Fruit fly (Drosophila melanogaster) Kc167 (cell line): ENCODE measurements around the gene CG2924.

Experiments used
- Myc ChIP-seq: fragments of >200 bp; optimal IDR thresholded peaks from 2 replicates; lab custom pipeline; 2017; ENCODE audit warnings: missing external identifiers
- Sin3A ChIP-seq: fragments of >200 bp; optimal IDR thresholded peaks from 2 replicates; lab custom pipeline; 2018; ENCODE audit warnings: missing external identifiers
- h ChIP-seq: fragments of >200 bp; optimal IDR thresholded peaks from 3 replicates; lab custom pipeline; 2018; ENCODE audit warnings: missing external identifiers
- insv ChIP-seq: fragments of >200 bp; optimal IDR thresholded peaks from 3 replicates; lab custom pipeline; 2018; ENCODE audit warnings: missing external identifiers
- psq ChIP-seq: fragments of >200 bp; optimal IDR thresholded peaks from 2 replicates; lab custom pipeline; 2017; ENCODE audit warnings: missing external identifiers
- ttk ChIP-seq: sonication (Bioruptor generic); optimal IDR thresholded peaks from 2 replicates; lab custom pipeline; 2017; ENCODE audit warnings: missing external identifiers

Gene CG2924

DNA sequence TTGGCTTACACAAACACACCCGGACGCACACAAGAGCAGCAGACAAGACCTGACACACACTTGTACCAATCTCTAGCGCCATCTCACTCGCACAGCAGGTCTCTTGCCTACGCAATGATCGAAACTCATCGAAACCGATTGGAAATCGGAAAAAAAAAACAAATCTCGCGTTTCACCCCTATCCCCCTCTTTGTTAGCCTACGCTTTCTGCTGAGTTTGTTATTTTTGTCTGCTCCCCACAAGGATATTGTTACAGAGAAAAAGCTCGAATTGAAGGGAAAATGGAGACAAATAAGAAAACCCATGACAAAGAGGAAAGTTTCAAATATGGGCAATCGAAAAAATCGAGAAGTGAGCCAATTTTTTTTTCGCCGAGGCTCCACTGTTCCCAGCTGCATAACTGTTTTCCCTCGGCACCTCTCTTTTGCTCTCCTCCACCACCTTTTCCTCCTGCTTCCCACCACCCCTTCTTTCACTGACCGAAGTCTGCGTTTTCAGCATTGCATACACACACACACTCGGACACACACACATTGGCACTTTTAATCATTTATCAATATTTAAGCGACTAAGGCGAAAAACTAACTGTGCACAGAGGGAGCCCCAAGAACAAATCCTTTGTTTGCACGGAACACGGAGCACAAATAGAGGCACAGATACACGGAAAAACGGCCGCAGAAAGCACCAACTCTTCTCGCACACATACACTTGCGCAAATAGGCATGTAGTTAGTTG lies 572 bp downstream of the CG2924 start:
- no peak for TF ChIP-seq Myc
- TF ChIP-seq ttk (lab: Kevin White, UChicago) = no peak
- no peak for TF ChIP-seq Sin3A (lab: Kevin White, UChicago)
- no peak for TF ChIP-seq psq (lab: Kevin White, UChicago)
- no peak for TF ChIP-seq insv
- TF ChIP-seq h = no peak

dm6 chrX:2262511-2262910 lies 8.1 kb downstream of the CG2924 start, which contains the start of the genes temp and CG3071:
Gene temp (minus strand): TSS chrX:2262515.
Gene CG3071 (plus strand): TSS chrX:2262837.
- TF ChIP-seq Sin3A (lab: Kevin White, UChicago) = no peak
- TF ChIP-seq Myc = no peak
- TF ChIP-seq psq (lab: Kevin White, UChicago) = no peak
- TF ChIP-seq h = no peak
- no peak for TF ChIP-seq ttk (lab: Kevin White, UChicago)
- TF ChIP-seq insv = no peak

DNA sequence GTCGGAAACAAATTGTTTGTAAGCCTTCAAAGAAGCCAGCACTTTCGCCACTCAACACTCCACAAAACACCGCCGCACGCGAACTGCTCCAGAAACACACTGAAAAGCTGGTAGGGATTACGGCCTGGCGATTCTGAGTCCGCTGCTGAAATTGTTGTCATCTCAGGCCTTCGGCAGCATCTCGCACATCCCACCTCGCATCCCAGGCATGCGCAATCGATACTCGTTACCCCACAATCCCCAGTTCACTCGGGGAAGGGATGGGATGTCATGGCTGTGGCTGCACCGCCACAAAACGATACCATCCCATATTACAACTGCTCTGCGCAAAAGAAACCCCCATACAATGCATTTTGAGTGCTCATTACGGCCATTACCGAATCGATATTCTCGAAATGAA lies 10.8 kb downstream of the CG2924 start, which contains the start of gene CG3078:
CG3078 (minus strand) TSS at position 101 of the 400 bp plus-strand sequence.
- no peak for TF ChIP-seq Sin3A (lab: Kevin White, UChicago)
- no peak for TF ChIP-seq insv
- no peak for TF ChIP-seq Myc
- no peak for TF ChIP-seq h
- no peak for TF ChIP-seq psq (lab: Kevin White, UChicago)
- no peak for TF ChIP-seq ttk (lab: Kevin White, UChicago)

DNA sequence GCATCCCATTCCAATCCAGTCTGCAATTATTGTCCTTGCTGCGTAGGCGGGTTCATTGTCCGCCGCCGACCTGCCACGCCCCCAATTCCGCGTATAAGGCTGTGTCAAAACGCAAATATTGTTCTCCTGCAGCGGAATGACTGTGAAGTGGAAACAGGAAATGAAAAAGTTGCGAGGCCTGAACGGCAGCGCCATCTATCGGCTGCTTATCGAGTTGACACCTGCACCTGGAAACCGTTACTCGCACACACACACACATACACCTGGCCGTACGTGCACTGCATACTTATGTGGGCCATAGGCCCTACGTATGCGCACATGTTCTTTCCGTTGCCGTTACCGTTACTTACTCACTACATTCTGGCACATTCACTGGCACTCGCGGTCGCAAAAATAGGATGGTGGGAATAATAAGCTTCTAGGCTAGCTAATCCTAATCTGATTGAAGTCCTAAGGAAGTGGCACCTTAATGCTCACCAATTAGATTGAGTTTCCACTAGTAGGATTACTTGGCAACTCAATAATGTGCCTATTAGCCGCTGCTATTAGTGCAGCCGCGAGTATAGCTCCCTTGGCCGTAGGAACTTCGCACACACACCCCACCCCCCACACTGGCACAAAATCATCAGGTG lies 11.8 kb downstream of the CG2924 start:
- TF ChIP-seq Sin3A (lab: Kevin White, UChicago) (no peak), Myc (no peak), ttk (lab: Kevin White, UChicago) (no peak), h (no peak), insv (no peak), psq (lab: Kevin White, UChicago) (no peak)

DNA sequence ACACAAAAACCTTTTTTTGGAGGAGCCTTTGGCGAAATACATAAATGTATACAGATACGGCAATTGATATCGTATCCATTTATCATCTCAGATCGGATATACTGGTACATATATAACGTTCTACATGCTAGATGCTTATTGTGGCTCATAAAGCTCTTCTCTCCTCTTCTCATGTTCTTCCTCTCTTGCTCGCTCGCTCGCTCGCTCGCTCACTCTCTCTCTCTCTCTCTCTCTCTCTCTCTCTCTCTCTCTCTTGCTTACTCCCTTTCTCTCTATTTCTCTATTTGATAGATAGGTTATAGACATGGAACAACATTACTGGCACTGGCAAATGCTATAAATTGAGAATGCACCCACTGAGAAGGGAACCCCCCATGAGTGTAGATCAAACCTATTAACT lies 15.5 kb downstream of the CG2924 start:
- no peak for TF ChIP-seq Sin3A (lab: Kevin White, UChicago)
- TF ChIP-seq Myc = no peak
- TF ChIP-seq ttk (lab: Kevin White, UChicago) = no peak
- TF ChIP-seq psq (lab: Kevin White, UChicago) = no peak
- TF ChIP-seq insv = no peak
- no peak for TF ChIP-seq h

dm6 chrX:2254020-2254626 lies 16.4 kb downstream of the CG2924 start, which contains the start of gene CG3091:
Gene CG3091 (minus strand): TSS chrX:2254197.
- TF ChIP-seq Myc = no peak
- TF ChIP-seq Sin3A (lab: Kevin White, UChicago) = no peak
- TF ChIP-seq h = no peak
- TF ChIP-seq psq (lab: Kevin White, UChicago) = no peak
- TF ChIP-seq insv = no peak
- no peak for TF ChIP-seq ttk (lab: Kevin White, UChicago)

dm6 chrX:2251688-2252087 lies 18.9 kb downstream of the CG2924 start, which contains the start of gene CG3191:
Gene CG3191 (minus strand): TSS chrX:2251993.
- TF ChIP-seq Myc (no peak), psq (lab: Kevin White, UChicago) (no peak), insv (no peak)

dm6 chrX:2249763-2250162 lies 20.8 kb downstream of the CG2924 start, which contains the start of gene crn:
Gene crn (minus strand): TSS chrX:2249983.
- TF ChIP-seq h = no peak
- no peak for TF ChIP-seq Sin3A (lab: Kevin White, UChicago)
- no peak for TF ChIP-seq psq (lab: Kevin White, UChicago)
- no peak for TF ChIP-seq ttk (lab: Kevin White, UChicago)
- no peak for TF ChIP-seq insv
- TF ChIP-seq Myc = no peak

dm6 chrX:2245931-2246330 lies 24.6 kb downstream of the CG2924 start, which contains the start of gene Or2a:
Gene Or2a (plus strand): TSS chrX:2246231.
- TF ChIP-seq insv (no peak), Myc (no peak), h (no peak), Sin3A (lab: Kevin White, UChicago) (no peak), psq (lab: Kevin White, UChicago) (no peak), ttk (lab: Kevin White, UChicago) (no peak)

- no peak for TF ChIP-seq Myc
- TF ChIP-seq insv = no peak
- TF ChIP-seq Sin3A (lab: Kevin White, UChicago) = no peak
- no peak for TF ChIP-seq psq (lab: Kevin White, UChicago)
- TF ChIP-seq ttk (lab: Kevin White, UChicago) = no peak
Observed at dm6 chrX:2244753-2245152, 25.8 kb downstream of the CG2924 start.

DNA sequence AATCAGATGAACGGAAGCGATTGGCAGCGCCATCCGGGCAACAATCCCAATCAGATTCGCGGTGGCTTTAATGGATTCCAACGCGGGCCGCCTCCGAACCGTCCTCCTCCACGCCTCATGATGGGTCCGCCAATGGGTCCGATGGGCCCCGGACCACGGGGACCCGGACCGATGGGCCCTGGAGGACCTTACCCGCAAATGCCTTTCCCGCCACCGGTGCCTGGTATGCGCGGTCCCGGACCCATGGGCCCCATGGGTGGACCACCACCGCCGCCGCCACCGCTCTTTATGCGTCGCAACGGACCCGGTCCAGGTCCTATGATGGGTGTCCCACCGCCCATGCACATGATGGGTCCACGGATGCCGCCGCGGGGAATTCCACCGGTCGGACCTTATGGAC lies 27.7 kb downstream of the CG2924 start:
- TF ChIP-seq insv (no peak), Sin3A (lab: Kevin White, UChicago) (no peak), h (no peak), ttk (lab: Kevin White, UChicago) (no peak), Myc (no peak), psq (lab: Kevin White, UChicago) (no peak)

- TF ChIP-seq h (no peak), insv (no peak), ttk (lab: Kevin White, UChicago) (no peak), Myc (no peak), Sin3A (lab: Kevin White, UChicago) (no peak), psq (lab: Kevin White, UChicago) (no peak)
Observed at dm6 chrX:2241842-2242241, 28.7 kb downstream of the CG2924 start, which contains the start of gene kz. Gene kz (minus strand): TSS chrX:2242035.
